Worm (Caenorhabditis elegans) whole organism, late embryonic: Measurements from ENCODE around the gene vab-7.

Experiments
- T23F11.4 ChIP-seq: fragments of 200-800 bp; sonication (Bioruptor generic); optimal IDR thresholded peaks from 2 replicates; lab custom pipeline; 2018; ENCODE audit warnings: mild to moderate bottlenecking, missing genetic modification characterization, missing compliant biosample characterization
- ceh-45 ChIP-seq: fragments of 200-800 bp; sonication (Bioruptor generic); IDR thresholded peaks from 2 replicates; pipeline ENCODE4 v1.3.6; 2022; ENCODE audit warnings: missing genetic modification reagents, missing genetic modification characterization, missing compliant biosample characterization
- ets-4 ChIP-seq: sonication (generic microtip); optimal IDR thresholded peaks from 2 replicates; lab custom pipeline; 2016; ENCODE audit warnings: missing genetic modification characterization, missing compliant biosample characterization
- nhr-11 ChIP-seq: fragments of 150-350 bp; optimal IDR thresholded peaks from 2 replicates; lab custom pipeline; 2014; ENCODE audit warnings: missing biosample characterization, missing genetic modification characterization
- ref-2 ChIP-seq: sonication (generic microtip); optimal IDR thresholded peaks from 2 replicates; lab custom pipeline; 2016; ENCODE audit warnings: missing genetic modification characterization, missing compliant biosample characterization
- tbx-2 ChIP-seq: sonication (generic microtip); optimal IDR thresholded peaks from 2 replicates; lab custom pipeline; 2016; ENCODE audit warnings: missing genetic modification characterization, missing compliant biosample characterization
- unc-55 ChIP-seq: sonication (generic microtip); optimal IDR thresholded peaks from 2 replicates; lab custom pipeline; 2017; ENCODE audit warnings: missing biosample characterization, missing genetic modification reagents, missing genetic modification characterization

- TF ChIP-seq unc-55, result no peak
- no peak for TF ChIP-seq ref-2 (tag; lab: Kevin White, UChicago)
- TF ChIP-seq tbx-2 (tag; lab: Kevin White, UChicago), result no peak
- TF ChIP-seq ets-4 (tag; lab: Kevin White, UChicago), result no peak
- no peak for TF ChIP-seq ceh-45 (GFP tag; lab: Robert Waterston, UW)
- TF ChIP-seq T23F11.4, result no peak
- TF ChIP-seq nhr-11 (tag; lab: Kevin White, UChicago), result no peak
These were observed 13.2 kb downstream of the vab-7 start, which contains the start of gene M142.8 for ce11 chrIII:10933331-10933730.
